Fruit fly (Drosophila melanogaster): ENCODE data around the gene Tie.

The Tie gene

dm6 chr3L:4541573-4542371 is 9.8 kb upstream of the Tie start, which contains the start of gene CG11357 (continued):
- peak; percentile 98 for TF ChIP-seq HmgZ (tag; optimal IDR thresholded peaks at IDR 0.05)
- peak; percentile 99 for TF ChIP-seq sob (GFP tag; IDR thresholded peaks at IDR 0.05)
- peak; percentile 98 for TF ChIP-seq CG11093 (GFP tag; IDR thresholded peaks at IDR 0.05)
- TF ChIP-seq Dip3 (GFP tag; optimal IDR thresholded peaks at IDR 0.05): peak; percentile 79
- TF ChIP-seq CG4282 (GFP tag; optimal IDR thresholded peaks at IDR 0.05): peak; percentile 31
- TF ChIP-seq ems (GFP tag; optimal IDR thresholded peaks at IDR 0.05): peak; percentile 85
- peak; percentile 99 for TF ChIP-seq al (GFP tag; IDR thresholded peaks at IDR 0.05)
- TF ChIP-seq CG14965 (GFP tag; optimal IDR thresholded peaks at IDR 0.05; ENCODE audit: borderline replicate concordance): no peak
- TF ChIP-seq Hr3 (GFP tag; optimal IDR thresholded peaks at IDR 0.05): peak; percentile 98
- TF ChIP-seq Lim3 (GFP tag; IDR thresholded peaks at IDR 0.05): peak; percentile 91
- peak; percentile 93 for TF ChIP-seq Six4 (GFP tag; optimal IDR thresholded peaks at IDR 0.05)
- TF ChIP-seq Atf6 (GFP tag; IDR thresholded peaks at IDR 0.05): peak; percentile 99
- TF ChIP-seq sim (GFP tag; IDR thresholded peaks at IDR 0.05): peak; percentile 99
- TF ChIP-seq hbn (GFP tag; IDR thresholded peaks at IDR 0.05; ENCODE audit: partially characterized antibody): peak; percentile 66
- TF ChIP-seq CG34422 (GFP tag; IDR thresholded peaks at IDR 0.05): peak; percentile 99
- peak; percentile 97 for TF ChIP-seq CG14710 (tag; optimal IDR thresholded peaks at IDR 0.05)
- no peak for TF ChIP-seq lov (optimal IDR thresholded peaks at IDR 0.05)
- peak; percentile 97 for TF ChIP-seq lov (GFP tag; IDR thresholded peaks at IDR 0.05)
- TF ChIP-seq CG18764 (GFP tag; optimal IDR thresholded peaks at IDR 0.05): peak; percentile 92
- peak; percentile 98 for TF ChIP-seq wdn (GFP tag; IDR thresholded peaks at IDR 0.05)
- TF ChIP-seq pho (GFP tag; optimal IDR thresholded peaks at IDR 0.05): peak; percentile 90
- peak; percentile 83 for TF ChIP-seq Lhr (GFP tag; optimal IDR thresholded peaks at IDR 0.05)
- TF ChIP-seq sqz (GFP tag; optimal IDR thresholded peaks at IDR 0.05): peak; percentile 98
- peak; percentile 83 for TF ChIP-seq pum (GFP tag; optimal IDR thresholded peaks at IDR 0.05)
- peak; percentile 98 for TF ChIP-seq danr (GFP tag; IDR thresholded peaks at IDR 0.05)
- TF ChIP-seq p53 (GFP tag; optimal IDR thresholded peaks at IDR 0.05): peak; percentile 56
- TF ChIP-seq tup (GFP tag; optimal IDR thresholded peaks at IDR 0.05): peak; percentile 89
- TF ChIP-seq Doc2 (GFP tag; IDR thresholded peaks at IDR 0.05): peak; percentile 93
- TF ChIP-seq HLH4C (GFP tag; IDR thresholded peaks at IDR 0.05; ENCODE audit: partially characterized antibody): peak; percentile 73
- TF ChIP-seq Aef1 (GFP tag; IDR thresholded peaks at IDR 0.05): peak; percentile 99
- peak; percentile 99 for TF ChIP-seq Rfx (GFP tag; IDR thresholded peaks at IDR 0.05)
- peak; percentile 99 for TF ChIP-seq CG2678 (tag; optimal IDR thresholded peaks at IDR 0.05)
- peak; percentile 86 for TF ChIP-seq CG10321 (GFP tag; IDR thresholded peaks at IDR 0.05)
- peak; percentile 98 for TF ChIP-seq Fer2 (tag; optimal IDR thresholded peaks at IDR 0.05)
- peak; percentile 78; the same call in 2 of the 3 replicates for TF ChIP-seq z (GFP tag; IDR thresholded peaks at IDR 0.05)
- peak; percentile 98 for TF ChIP-seq bcd (GFP tag; optimal IDR thresholded peaks at IDR 0.05)
- peak; percentile 99 for TF ChIP-seq Fer1 (GFP tag; optimal IDR thresholded peaks at IDR 0.05)
- TF ChIP-seq CG14860 (GFP tag; IDR thresholded peaks at IDR 0.05; ENCODE audit: partially characterized antibody): peak; percentile 69
- peak; percentile 78 for TF ChIP-seq ash1 (GFP tag; optimal IDR thresholded peaks at IDR 0.05)
- peak; percentile 81 for TF ChIP-seq CG13287 (GFP tag; IDR thresholded peaks at IDR 0.05; ENCODE audit: partially characterized antibody)
- TF ChIP-seq CG43689 (GFP tag; IDR thresholded peaks at IDR 0.05): peak; percentile 97
- peak; percentile 99 for TF ChIP-seq Dek (tag; optimal IDR thresholded peaks at IDR 0.05)
- peak; percentile 98 for TF ChIP-seq HHEX (GFP tag; optimal IDR thresholded peaks at IDR 0.05)
- peak; percentile 84 for TF ChIP-seq Scr (GFP tag; IDR thresholded peaks at IDR 0.05; ENCODE audit: partially characterized antibody)
- peak; percentile 88 for TF ChIP-seq CG30431 (GFP tag; optimal IDR thresholded peaks at IDR 0.05)
- TF ChIP-seq Usf (GFP tag; optimal IDR thresholded peaks at IDR 0.05): peak; percentile 95
- peak; percentile 98 for TF ChIP-seq CG3847 (GFP tag; IDR thresholded peaks at IDR 0.05)
- TF ChIP-seq CG7963 (GFP tag; IDR thresholded peaks at IDR 0.05; ENCODE audit: partially characterized antibody): peak; percentile 65; the same call in 2 of the 3 replicates
- TF ChIP-seq CG30403 (GFP tag; optimal IDR thresholded peaks at IDR 0.05): peak; percentile 97

Data from whole organism, embryonic.